Worm (Caenorhabditis elegans): Measurements from ENCODE around the gene F35F10.13.

F35F10.13 gene

ce11 chrV:3342504-3342903, 23.6 kb upstream of the F35F10.13 start, which contains the start of gene C17B7.3:
TSS of gene C17B7.3 (plus strand) at chrV:3342804.
- TF ChIP-seq pat-9 (tag; optimal IDR thresholded peaks at IDR 0.05) = no peak
- TF ChIP-seq eyg-1 (tag; optimal IDR thresholded peaks at IDR 0.05) = no peak
- TF ChIP-seq nhr-11 (tag; optimal IDR thresholded peaks at IDR 0.05) = no peak
- TF ChIP-seq ceh-45 (GFP tag; IDR thresholded peaks at IDR 0.05) = no peak
- TF ChIP-seq unc-42 (tag; optimal IDR thresholded peaks at IDR 0.05) = no peak
- no peak for TF ChIP-seq lin-11 (tag; optimal IDR thresholded peaks at IDR 0.05)
- no peak for TF ChIP-seq lim-6 (tag; optimal IDR thresholded peaks at IDR 0.05)
- no peak for TF ChIP-seq unc-55 (GFP tag; optimal IDR thresholded peaks at IDR 0.05)

ce11 chrV:3341906-3342305, 23.0 kb upstream of the F35F10.13 start, which contains the start of gene C17B7.10:
TSS of gene C17B7.10 (minus strand) at chrV:3342006.
- TF ChIP-seq che-1 (tag; optimal IDR thresholded peaks at IDR 0.05) (no peak), ceh-34 (tag; optimal IDR thresholded peaks at IDR 0.05) (no peak), elt-2 (tag; optimal IDR thresholded peaks at IDR 0.05) (no peak), mec-3 (tag; optimal IDR thresholded peaks at IDR 0.05; ENCODE audit: borderline replicate concordance) (no peak)

- no peak for TF ChIP-seq sdc-2 (tag; optimal IDR thresholded peaks at IDR 0.05)
- no peak for TF ChIP-seq nhr-232 (tag; optimal IDR thresholded peaks at IDR 0.05)
- TF ChIP-seq hlh-13 (GFP tag; optimal IDR thresholded peaks at IDR 0.05) = no peak
- TF ChIP-seq nfya-1 (tag; optimal IDR thresholded peaks at IDR 0.05) = no peak
- no peak for TF ChIP-seq pag-3 (tag; optimal IDR thresholded peaks at IDR 0.05; ENCODE audit: borderline replicate concordance)
Observed at ce11 chrV:3339009-3339408, 20.1 kb upstream of the F35F10.13 start, which contains the start of gene C17B7.4. TSS of gene C17B7.4 (plus strand) at chrV:3339309.

ce11 chrV:3333334-3333733, 14.5 kb upstream of the F35F10.13 start, which contains the start of gene C17B7.5:
TSS of gene C17B7.5 (plus strand) at chrV:3333634.
- TF ChIP-seq T23F11.4 (GFP tag; optimal IDR thresholded peaks at IDR 0.05) = no peak
- no peak for TF ChIP-seq ceh-48 (tag; optimal IDR thresholded peaks at IDR 0.05)
- no peak for TF ChIP-seq Y22D7AL.16 (tag; optimal IDR thresholded peaks at IDR 0.05)
- TF ChIP-seq K02D7.2 (tag; optimal IDR thresholded peaks at IDR 0.05) = no peak
- no peak for TF ChIP-seq F13H6.1 (tag; optimal IDR thresholded peaks at IDR 0.05)
- TF ChIP-seq ceh-14 (tag; optimal IDR thresholded peaks at IDR 0.05) = no peak
- TF ChIP-seq pha-2 (tag; optimal IDR thresholded peaks at IDR 0.05) = no peak
- TF ChIP-seq che-1 (tag; optimal IDR thresholded peaks at IDR 0.05) = no peak
- no peak for TF ChIP-seq ceh-2 (tag; optimal IDR thresholded peaks at IDR 0.05)
- TF ChIP-seq ama-1 (optimal IDR thresholded peaks at IDR 0.05) = no peak
- TF ChIP-seq ets-4 (tag; optimal IDR thresholded peaks at IDR 0.05) = no peak
- TF ChIP-seq ceh-9 (tag; optimal IDR thresholded peaks at IDR 0.05) = no peak

- no peak for TF ChIP-seq ceh-19 (GFP tag; optimal IDR thresholded peaks at IDR 0.05)
- TF ChIP-seq sox-2 (GFP tag; IDR thresholded peaks at IDR 0.05) = no peak
- TF ChIP-seq nhr-232 (tag; optimal IDR thresholded peaks at IDR 0.05) = no peak
- TF ChIP-seq unc-55 (GFP tag; optimal IDR thresholded peaks at IDR 0.05) = no peak
- TF ChIP-seq fax-1 (tag; optimal IDR thresholded peaks at IDR 0.05) = no peak
- no peak for TF ChIP-seq rnt-1 (tag; optimal IDR thresholded peaks at IDR 0.05)
- TF ChIP-seq ceh-9 (tag; optimal IDR thresholded peaks at IDR 0.05) = no peak
- TF ChIP-seq ceh-48 (tag; optimal IDR thresholded peaks at IDR 0.05) = no peak
- TF ChIP-seq ztf-16 (tag; optimal IDR thresholded peaks at IDR 0.05) = no peak
- no peak for TF ChIP-seq npax-4 (tag; optimal IDR thresholded peaks at IDR 0.05)
- no peak for TF ChIP-seq eyg-1 (tag; optimal IDR thresholded peaks at IDR 0.05)
- TF ChIP-seq ceh-31 (tag; optimal IDR thresholded peaks at IDR 0.05) = no peak
- TF ChIP-seq syd-9 (tag; optimal IDR thresholded peaks at IDR 0.05) = no peak
- TF ChIP-seq ceh-30 (tag; optimal IDR thresholded peaks at IDR 0.05) = no peak
- no peak for TF ChIP-seq ahr-1 (tag; optimal IDR thresholded peaks at IDR 0.05)
- TF ChIP-seq hlh-13 (GFP tag; optimal IDR thresholded peaks at IDR 0.05) = no peak
- TF ChIP-seq nfya-1 (tag; optimal IDR thresholded peaks at IDR 0.05) = no peak
Observed at ce11 chrV:3332023-3332422, 13.1 kb upstream of the F35F10.13 start, which contains the start of gene C17B7.9. TSS of gene C17B7.9 (minus strand) at chrV:3332123.
